Worm (Caenorhabditis elegans): ENCODE results near the gene W08G11.1.

The W08G11.1 gene

DNA sequence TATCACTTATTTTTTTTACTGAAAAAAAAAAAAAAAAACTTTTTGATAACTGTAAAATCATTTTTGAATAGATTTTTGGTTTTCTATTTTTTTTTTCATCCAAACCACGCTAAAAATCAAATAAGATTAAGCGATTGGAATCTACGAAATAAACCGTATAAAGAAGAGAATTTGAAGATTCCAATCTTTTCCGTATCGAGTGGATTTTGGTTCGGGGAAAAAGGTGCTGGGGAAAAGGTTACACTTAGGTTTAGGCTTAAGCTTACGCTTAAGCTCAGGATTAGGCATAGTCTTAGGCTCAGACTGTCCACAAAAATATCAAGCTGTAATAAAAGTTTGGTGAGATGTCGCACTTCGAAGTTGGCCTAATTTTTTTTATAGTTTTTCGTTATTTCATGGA lies 48.9 kb downstream of the W08G11.1 start, which contains the start of gene F13A7.12:
Gene F13A7.12, plus strand, starts transcription at position 301 of the 400 bp plus-strand sequence.
- TF ChIP-seq ztf-1 (GFP tag; conservative IDR thresholded peaks at IDR 0.05) (no peak), alr-1 (tag; optimal IDR thresholded peaks at IDR 0.05) (no peak), unc-62 (GFP tag; optimal IDR thresholded peaks at IDR 0.05) (no peak), zag-1 (tag; optimal IDR thresholded peaks at IDR 0.05) (no peak), F13H6.1 (tag; optimal IDR thresholded peaks at IDR 0.05) (no peak), aly-2 (tag; optimal IDR thresholded peaks at IDR 0.05) (no peak)

DNA sequence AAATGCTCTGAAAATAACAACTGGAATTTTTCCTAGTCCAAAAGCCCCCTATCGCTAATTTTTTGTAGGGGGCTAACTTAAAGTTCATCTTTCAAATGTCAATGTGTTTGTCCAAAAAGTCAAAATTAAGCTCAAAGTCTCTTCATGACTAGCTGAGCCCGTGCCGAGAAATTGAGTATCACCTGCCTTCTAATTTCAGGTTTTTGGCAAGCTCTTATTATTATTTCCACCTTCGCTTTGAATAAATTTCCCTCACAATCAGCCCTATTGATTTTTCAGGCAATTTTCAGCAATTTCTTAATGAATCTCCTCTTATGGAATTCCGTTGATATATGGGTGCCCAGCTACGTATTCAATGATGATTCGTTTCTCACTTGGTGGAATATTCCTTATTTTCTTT lies 52.5 kb downstream of the W08G11.1 start, which contains the start of gene sre-36:
Gene sre-36, plus strand, starts transcription at position 301 of the 400 bp plus-strand sequence.
- TF ChIP-seq mab-5 (tag; optimal IDR thresholded peaks at IDR 0.05), result no peak
- no peak for TF ChIP-seq aly-2 (tag; optimal IDR thresholded peaks at IDR 0.05)
- no peak for TF ChIP-seq ceh-16 (tag; optimal IDR thresholded peaks at IDR 0.05)
- no peak for TF ChIP-seq nhr-77 (tag; optimal IDR thresholded peaks at IDR 0.05)
- no peak for TF ChIP-seq dmd-4 (tag; optimal IDR thresholded peaks at IDR 0.05)
- TF ChIP-seq nhr-237 (tag; optimal IDR thresholded peaks at IDR 0.05), result no peak

Measured in whole organism, L2 larva.